Worm (Caenorhabditis elegans) whole organism, L3 larva: ENCODE measurements around the gene H14A12.5.
A peak's percentile ranks its signal among the peaks of the same experiment; 100 is the strongest.

Experiments
- R02D3.7 ChIP-seq: fragments of 150-350 bp; optimal IDR thresholded peaks from 2 replicates; lab custom pipeline; 2014; ENCODE audit warnings: missing biosample characterization, missing genetic modification characterization
- ZK546.5 ChIP-seq: sonication (generic microtip); optimal IDR thresholded peaks from 2 replicates; lab custom pipeline; 2017; ENCODE audit warnings: missing biosample characterization, missing genetic modification characterization
- aly-2 ChIP-seq: fragments of 150-350 bp; optimal IDR thresholded peaks from 2 replicates; lab custom pipeline; 2014; ENCODE audit warnings: missing biosample characterization, missing genetic modification characterization
- ama-1 ChIP-seq: fragments of 150-350 bp; optimal IDR thresholded peaks from 2 replicates; lab custom pipeline; 2018
- ceh-16 ChIP-seq: sonication (generic microtip); optimal IDR thresholded peaks from 2 replicates; lab custom pipeline; 2017; ENCODE audit warnings: missing biosample characterization, missing genetic modification characterization
- ceh-28 ChIP-seq: fragments of 150-350 bp; optimal IDR thresholded peaks from 2 replicates; lab custom pipeline; 2014; ENCODE audit warnings: missing biosample characterization, missing genetic modification reagents, missing genetic modification characterization
- ceh-82 ChIP-seq: fragments of 150-350 bp; optimal IDR thresholded peaks from 2 replicates; lab custom pipeline; 2014; ENCODE audit warnings: missing biosample characterization, missing genetic modification characterization
- ceh-9 ChIP-seq: sonication (generic microtip); optimal IDR thresholded peaks from 2 replicates; lab custom pipeline; 2018; ENCODE audit warnings: missing biosample characterization, missing genetic modification characterization
- daf-12 ChIP-seq: fragments of 150-350 bp; optimal IDR thresholded peaks from 2 replicates; lab custom pipeline; 2014; ENCODE audit warnings: missing biosample characterization, missing genetic modification reagents, missing genetic modification characterization
- egl-27 ChIP-seq: sonication (generic microtip); optimal IDR thresholded peaks from 4 replicates; lab custom pipeline; 2017; ENCODE audit warnings: missing biosample characterization, missing genetic modification reagents, missing genetic modification characterization
- egl-5 ChIP-seq: fragments of 150-350 bp; optimal IDR thresholded peaks from 2 replicates; lab custom pipeline; 2017; ENCODE audit warnings: missing biosample characterization, missing genetic modification reagents, missing genetic modification characterization, inconsistent platforms
- elt-1 ChIP-seq: fragments of 150-350 bp; optimal IDR thresholded peaks from 2 replicates; lab custom pipeline; 2014; ENCODE audit warnings: missing biosample characterization, missing genetic modification characterization
- elt-2 ChIP-seq: sonication (generic microtip); optimal IDR thresholded peaks from 2 replicates; lab custom pipeline; 2016; ENCODE audit warnings: missing genetic modification reagents, mild to moderate bottlenecking, missing genetic modification characterization, missing compliant biosample characterization
- elt-3 ChIP-seq, 3 experiments: fragments of 150-350 bp in 1 of 3; sonication (generic microtip) in 2 of 3; optimal IDR thresholded peaks; 2 replicates in 2 of 3; 4 replicates in 1 of 3; lab custom pipeline; 2014 to 2017; ENCODE audit warnings: missing biosample characterization in 3 of 3, missing genetic modification characterization in 3 of 3
- eor-1 ChIP-seq, 2 experiments: fragments of 150-350 bp; optimal IDR thresholded peaks; 2 replicates each; lab custom pipeline; 2014 to 2018; ENCODE audit warnings: missing biosample characterization in 2 of 2, missing genetic modification characterization in 2 of 2
- fkh-10 ChIP-seq: sonication (generic microtip); optimal IDR thresholded peaks from 2 replicates; lab custom pipeline; 2017; ENCODE audit warnings: missing biosample characterization, missing genetic modification reagents, missing genetic modification characterization
- fkh-2 ChIP-seq: fragments of 150-350 bp; optimal IDR thresholded peaks from 2 replicates; lab custom pipeline; 2014; ENCODE audit warnings: missing biosample characterization, missing genetic modification reagents, missing genetic modification characterization
- fos-1 ChIP-seq: fragments of 150-350 bp; optimal IDR thresholded peaks from 2 replicates; lab custom pipeline; 2014; ENCODE audit warnings: missing biosample characterization, missing genetic modification characterization
- hmg-11 ChIP-seq: sonication (generic microtip); optimal IDR thresholded peaks from 2 replicates; lab custom pipeline; 2016; ENCODE audit warnings: missing genetic modification characterization, missing compliant biosample characterization
- jun-1 ChIP-seq: fragments of 150-350 bp; optimal IDR thresholded peaks from 2 replicates; lab custom pipeline; 2014; ENCODE audit warnings: missing biosample characterization, missing genetic modification reagents, missing genetic modification characterization
- lin-15B ChIP-seq: fragments of 150-350 bp; optimal IDR thresholded peaks from 2 replicates; lab custom pipeline; 2014; ENCODE audit warnings: missing biosample characterization, missing genetic modification characterization
- lin-39 ChIP-seq: fragments of 150-350 bp; optimal IDR thresholded peaks from 2 replicates; lab custom pipeline; 2018; ENCODE audit warnings: missing biosample characterization, missing genetic modification reagents, missing genetic modification characterization
- lsy-12 ChIP-seq: sonication (generic microtip); optimal IDR thresholded peaks from 2 replicates; lab custom pipeline; 2016; ENCODE audit warnings: mild to moderate bottlenecking, missing genetic modification characterization, missing compliant biosample characterization
- mdl-1 ChIP-seq: fragments of 150-350 bp; optimal IDR thresholded peaks from 2 replicates; lab custom pipeline; 2014; ENCODE audit warnings: missing biosample characterization, missing genetic modification characterization
- mml-1 ChIP-seq: fragments of 150-350 bp; sonication (generic microtip); optimal IDR thresholded peaks from 3 replicates; lab custom pipeline; 2014; ENCODE audit warnings: missing biosample characterization, missing genetic modification characterization
- nfya-1 ChIP-seq: sonication (generic microtip); optimal IDR thresholded peaks from 2 replicates; lab custom pipeline; 2017; ENCODE audit warnings: missing genetic modification characterization, mild to moderate bottlenecking, missing compliant biosample characterization, antibody characterized with exemption, moderate library complexity; ENCODE audit not compliant: insufficient read depth
- nhr-11 ChIP-seq: fragments of 150-350 bp; optimal IDR thresholded peaks from 2 replicates; lab custom pipeline; 2014; ENCODE audit warnings: missing biosample characterization, missing genetic modification characterization
- nhr-12 ChIP-seq: fragments of 150-350 bp; optimal IDR thresholded peaks from 2 replicates; lab custom pipeline; 2014; ENCODE audit warnings: missing biosample characterization, missing genetic modification characterization
- nhr-23 ChIP-seq: fragments of 150-350 bp; optimal IDR thresholded peaks from 2 replicates; lab custom pipeline; 2014; ENCODE audit warnings: missing biosample characterization, missing genetic modification reagents, missing genetic modification characterization
- nhr-237 ChIP-seq: fragments of 150-350 bp; optimal IDR thresholded peaks from 2 replicates; lab custom pipeline; 2014; ENCODE audit warnings: missing biosample characterization, missing genetic modification characterization
- nhr-25 ChIP-seq: sonication (generic microtip); optimal IDR thresholded peaks from 2 replicates; lab custom pipeline; 2017; ENCODE audit warnings: missing biosample characterization, missing genetic modification characterization
- nhr-28 ChIP-seq: fragments of 150-350 bp; optimal IDR thresholded peaks from 2 replicates; lab custom pipeline; 2014; ENCODE audit warnings: missing biosample characterization, missing genetic modification characterization
- nhr-43 ChIP-seq: sonication (generic microtip); optimal IDR thresholded peaks from 2 replicates; lab custom pipeline; 2016; ENCODE audit warnings: mild to moderate bottlenecking, missing genetic modification characterization, missing compliant biosample characterization; ENCODE audit not compliant: poor library complexity, severe bottlenecking
- nhr-67 ChIP-seq: fragments of 150-350 bp; optimal IDR thresholded peaks from 2 replicates; lab custom pipeline; 2014; ENCODE audit warnings: missing biosample characterization, missing genetic modification characterization
- nhr-76 ChIP-seq: fragments of 150-350 bp; sonication (generic microtip); optimal IDR thresholded peaks from 5 replicates; lab custom pipeline; 2014; ENCODE audit warnings: missing biosample characterization, missing genetic modification characterization
- nhr-77 ChIP-seq: fragments of 150-350 bp; optimal IDR thresholded peaks from 2 replicates; lab custom pipeline; 2014; ENCODE audit warnings: missing biosample characterization, missing genetic modification characterization
- pha-4 ChIP-seq: fragments of 150-350 bp; optimal IDR thresholded peaks from 2 replicates; lab custom pipeline; 2014; ENCODE audit warnings: missing biosample characterization, missing genetic modification reagents, missing genetic modification characterization
- pqm-1 ChIP-seq: fragments of 150-350 bp; optimal IDR thresholded peaks from 2 replicates; lab custom pipeline; 2017; ENCODE audit warnings: missing biosample characterization, missing genetic modification characterization, inconsistent platforms
- sea-2 ChIP-seq: fragments of 150-350 bp; sonication (generic microtip); optimal IDR thresholded peaks from 4 replicates; lab custom pipeline; 2014; ENCODE audit warnings: missing biosample characterization, missing genetic modification reagents, missing genetic modification characterization
- skn-1 ChIP-seq: fragments of 150-350 bp; optimal IDR thresholded peaks from 2 replicates; lab custom pipeline; 2014; ENCODE audit warnings: missing biosample characterization, missing genetic modification characterization
- snpc-4 ChIP-seq: fragments of 150-350 bp; optimal IDR thresholded peaks from 2 replicates; lab custom pipeline; 2014; ENCODE audit warnings: missing biosample characterization, missing genetic modification characterization
- tbx-2 ChIP-seq: sonication (generic microtip); optimal IDR thresholded peaks from 2 replicates; lab custom pipeline; 2016; ENCODE audit warnings: mild to moderate bottlenecking, missing genetic modification characterization, missing compliant biosample characterization
- unc-39 ChIP-seq: sonication (generic microtip); optimal IDR thresholded peaks from 4 replicates; lab custom pipeline; 2017; ENCODE audit warnings: missing biosample characterization, missing genetic modification characterization
- unc-62 ChIP-seq: fragments of 150-350 bp; sonication (generic microtip); optimal IDR thresholded peaks from 4 replicates; lab custom pipeline; 2014; ENCODE audit warnings: missing biosample characterization, missing genetic modification reagents, missing genetic modification characterization
- zag-1 ChIP-seq: fragments of 150-350 bp; optimal IDR thresholded peaks from 2 replicates; lab custom pipeline; 2014; ENCODE audit warnings: missing biosample characterization, missing genetic modification characterization
- ztf-11 ChIP-seq: fragments of 150-350 bp; optimal IDR thresholded peaks from 2 replicates; lab custom pipeline; 2014; ENCODE audit warnings: missing biosample characterization, missing genetic modification characterization
- ztf-4 ChIP-seq: fragments of 150-350 bp; optimal IDR thresholded peaks from 2 replicates; lab custom pipeline; 2014; ENCODE audit warnings: missing biosample characterization, missing genetic modification characterization

Gene H14A12.5

ce11 chrIII:7478932-7479331 is 10.1 kb upstream of the H14A12.5 start:
- TF ChIP-seq elt-2 (tag; lab: Kevin White, UChicago) (peak; percentile 95), lsy-12 (tag; lab: Kevin White, UChicago) (no peak), unc-62 (GFP tag; lab: Kevin White, UChicago) (no peak), pqm-1 (tag; lab: Kevin White, UChicago) (peak; percentile 90), ama-1 (lab: Kevin White, UChicago) (no peak)

- TF ChIP-seq R02D3.7 = no peak
- TF ChIP-seq pha-4 (tag; lab: Kevin White, UChicago) = peak; percentile 79
- no peak for TF ChIP-seq mml-1 (tag; lab: Kevin White, UChicago)
- no peak for TF ChIP-seq skn-1 (tag; lab: Kevin White, UChicago)
- no peak for TF ChIP-seq fkh-10
- peak; percentile 53 for TF ChIP-seq lin-15B (tag; lab: Kevin White, UChicago)
- no peak for TF ChIP-seq nhr-12 (tag; lab: Kevin White, UChicago)
- no peak for TF ChIP-seq fos-1
- peak; percentile 21 for TF ChIP-seq hmg-11 (tag; lab: Kevin White, UChicago)
- TF ChIP-seq egl-27 (tag; lab: Kevin White, UChicago) = no peak
- no peak for TF ChIP-seq ztf-11 (tag; lab: Kevin White, UChicago)
- TF ChIP-seq elt-1 (tag; lab: Kevin White, UChicago) = peak; percentile 18
- TF ChIP-seq jun-1 (tag; lab: Kevin White, UChicago) = no peak
- peak; percentile 71 for TF ChIP-seq nhr-23 (tag; lab: Kevin White, UChicago)
- peak; percentile 75 for TF ChIP-seq nhr-25
- no peak for TF ChIP-seq daf-12 (tag; lab: Kevin White, UChicago)
- peak; percentile 79 for TF ChIP-seq ama-1 (lab: Kevin White, UChicago)
- no peak for TF ChIP-seq ceh-9
- no peak for TF ChIP-seq nhr-76
- TF ChIP-seq unc-62 (GFP tag; lab: Kevin White, UChicago) = no peak
- peak; percentile 50 for TF ChIP-seq nfya-1 (tag; lab: Kevin White, UChicago)
- no peak for TF ChIP-seq snpc-4 (tag; lab: Kevin White, UChicago)
- no peak for TF ChIP-seq nhr-67 (tag; lab: Kevin White, UChicago)
- TF ChIP-seq ztf-4 (tag; lab: Kevin White, UChicago) = no peak
- TF ChIP-seq fkh-2 (tag; lab: Kevin White, UChicago) = no peak
- TF ChIP-seq ceh-28 = no peak
- TF ChIP-seq sea-2 (GFP tag; lab: Kevin White, UChicago) = no peak
- no peak for TF ChIP-seq zag-1 (tag; lab: Kevin White, UChicago)
- TF ChIP-seq lsy-12 (tag; lab: Kevin White, UChicago) = peak; percentile 46
- no peak for TF ChIP-seq elt-3 (tag; optimal IDR thresholded peaks at IDR 0.05; lab: Kevin White, UChicago)
- no peak for TF ChIP-seq ceh-82 (tag; lab: Kevin White, UChicago)
- TF ChIP-seq nhr-28 (tag; lab: Kevin White, UChicago) = no peak
- TF ChIP-seq nhr-43 (tag; lab: Kevin White, UChicago) = peak; percentile 48
- no peak for TF ChIP-seq egl-5 (tag; lab: Kevin White, UChicago)
- TF ChIP-seq unc-39 = no peak
- no peak for TF ChIP-seq nhr-11 (tag; lab: Kevin White, UChicago)
- no peak for TF ChIP-seq tbx-2 (tag; lab: Kevin White, UChicago)
- no peak for TF ChIP-seq pqm-1 (tag; lab: Kevin White, UChicago)
- no peak for TF ChIP-seq ceh-16 (tag; lab: Kevin White, UChicago)
- TF ChIP-seq mdl-1 (tag; lab: Kevin White, UChicago) = no peak
- TF ChIP-seq eor-1 (tag; optimal IDR thresholded peaks at IDR 0.05; lab: Kevin White, UChicago) = no peak
- TF ChIP-seq nhr-237 (tag; lab: Kevin White, UChicago) = no peak
- TF ChIP-seq lin-39 (tag; lab: Kevin White, UChicago) = peak; percentile 7
- TF ChIP-seq ZK546.5 (tag; lab: Kevin White, UChicago) = no peak
- TF ChIP-seq nhr-77 (tag; lab: Kevin White, UChicago) = no peak
- TF ChIP-seq aly-2 (tag; lab: Kevin White, UChicago) = no peak
- TF ChIP-seq elt-2 (tag; lab: Kevin White, UChicago) = peak; percentile 45
Observed at ce11 chrIII:7465347-7465746, 3.5 kb downstream of the H14A12.5 start, which contains the start of gene fum-1. Gene fum-1, plus strand, starts transcription at chrIII:7465605.
